Worm (Caenorhabditis elegans): ENCODE data around the gene R160.12.

ce11 chrX:4402854-4403253 lies 25.3 kb upstream of the R160.12 start, which contains the start of gene D1079.1:
- TF ChIP-seq madf-6 (GFP tag; IDR thresholded peaks at IDR 0.05) (no peak), sdz-38 (tag; optimal IDR thresholded peaks at IDR 0.05) (no peak), ama-1 (optimal IDR thresholded peaks at IDR 0.05) (no peak), ama-1 (GFP tag; optimal IDR thresholded peaks at IDR 0.05) (no peak), repo-1 (tag; optimal IDR thresholded peaks at IDR 0.05) (no peak), F37B4.10 (GFP tag; IDR thresholded peaks at IDR 0.05) (no peak), unc-62 (GFP tag; optimal IDR thresholded peaks at IDR 0.05) (no peak), F10E7.11 (tag; optimal IDR thresholded peaks at IDR 0.05) (no peak), nhr-27 (tag; optimal IDR thresholded peaks at IDR 0.05) (no peak), pbrm-1 (GFP tag; IDR thresholded peaks at IDR 0.05) (no peak), F52B5.7 (tag; optimal IDR thresholded peaks at IDR 0.05) (no peak), F55B11.4 (tag; optimal IDR thresholded peaks at IDR 0.05; ENCODE audit: borderline replicate concordance, insufficient read depth) (no peak), ets-4 (GFP tag; optimal IDR thresholded peaks at IDR 0.05) (no peak), gei-17 (GFP tag; optimal IDR thresholded peaks at IDR 0.05) (no peak), dpff-1 (tag; optimal IDR thresholded peaks at IDR 0.05) (no peak)

All from whole organism, young adult.